Worm (Caenorhabditis elegans): ENCODE data around the gene srap-1.

ce11 chrII:11238869-11239647, 36.0 kb downstream of the srap-1 start, which contains the start of the genes rpn-9 and T06D8.9:
- no peak for TF ChIP-seq pha-4 (GFP tag; IDR thresholded peaks at IDR 0.05)
- peak; percentile 98 for TF ChIP-seq pha-4 (tag; optimal IDR thresholded peaks at IDR 0.05)
- no peak for TF ChIP-seq ces-1 (GFP tag; optimal IDR thresholded peaks at IDR 0.05)
- TF ChIP-seq nhr-28 (tag; optimal IDR thresholded peaks at IDR 0.05), result peak; percentile 61
- no peak for TF ChIP-seq skn-1 (tag; optimal IDR thresholded peaks at IDR 0.05)
- no peak for TF ChIP-seq nhr-237 (tag; optimal IDR thresholded peaks at IDR 0.05)
- TF ChIP-seq daf-12 (tag; optimal IDR thresholded peaks at IDR 0.05), result no peak
- no peak for TF ChIP-seq aly-2 (tag; optimal IDR thresholded peaks at IDR 0.05)
- peak; percentile 19 for TF ChIP-seq fkh-10 (GFP tag; optimal IDR thresholded peaks at IDR 0.05)
- TF ChIP-seq Y105C5A.15 (GFP tag; IDR thresholded peaks at IDR 0.05), result no peak
- TF ChIP-seq gei-8 (GFP tag; optimal IDR thresholded peaks at IDR 0.05), result no peak
- no peak for TF ChIP-seq F37D6.2 (tag; optimal IDR thresholded peaks at IDR 0.05)
